Fruit fly (Drosophila melanogaster) ovary, adult (tissue): ENCODE results near the gene Glyat.

ENCODE experiments used
- CG17801 ChIP-seq: fragments of 200-800 bp; optimal IDR thresholded peaks from 2 replicates; lab custom pipeline; 2019; ENCODE audit warnings: missing biosample characterization, mild to moderate bottlenecking, missing genetic modification characterization, moderate library complexity; ENCODE audit not compliant: partially characterized antibody

Glyat gene

DNA sequence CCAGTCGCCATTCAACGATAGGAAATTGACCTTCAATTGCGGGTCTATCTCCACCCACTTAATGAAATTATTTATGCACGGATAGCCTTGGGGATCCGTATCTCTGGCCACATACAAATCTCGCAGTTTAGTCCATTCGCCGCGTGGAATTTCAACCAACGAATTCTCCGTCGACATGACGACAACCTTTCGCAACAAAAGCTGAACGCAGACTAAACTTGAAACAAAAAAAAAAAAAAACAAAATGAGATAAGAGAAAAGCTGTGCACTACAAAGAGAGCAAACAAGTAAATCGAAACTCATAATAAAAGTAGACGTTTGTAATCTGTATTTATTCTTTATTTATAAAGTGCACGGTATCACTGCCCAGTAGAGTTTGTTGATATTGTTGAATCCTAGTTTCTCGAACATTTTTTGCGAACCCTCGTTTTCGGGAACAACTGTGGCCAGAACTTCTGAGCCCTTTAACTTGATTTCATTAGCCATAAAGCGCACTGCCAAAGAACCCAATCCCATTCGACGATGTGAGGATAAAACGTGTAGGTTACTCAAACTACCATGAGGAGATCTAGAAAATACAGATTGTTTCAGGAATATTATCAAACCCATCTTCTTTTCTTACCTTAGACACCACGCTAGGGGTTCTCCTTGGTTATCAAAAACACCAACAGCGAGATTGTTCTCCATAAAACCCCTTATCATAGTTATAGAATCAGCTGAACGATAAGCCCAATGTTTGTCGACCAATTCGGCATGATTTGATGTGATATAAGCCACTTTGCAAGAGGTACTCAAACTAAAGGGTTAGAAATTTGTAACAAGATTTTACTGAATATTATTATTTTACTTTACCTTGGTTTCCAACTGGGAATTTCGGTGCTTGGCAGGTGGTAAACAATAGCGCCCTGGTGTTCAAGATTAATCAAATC, 905 bp downstream of the Glyat start, which contains the start of gene CG12560:
CG12560 (minus strand) TSS at position 195 of the 929 bp plus-strand sequence.
- TF ChIP-seq CG17801 (GFP tag; lab: Kevin White, UChicago), result no peak

DNA sequence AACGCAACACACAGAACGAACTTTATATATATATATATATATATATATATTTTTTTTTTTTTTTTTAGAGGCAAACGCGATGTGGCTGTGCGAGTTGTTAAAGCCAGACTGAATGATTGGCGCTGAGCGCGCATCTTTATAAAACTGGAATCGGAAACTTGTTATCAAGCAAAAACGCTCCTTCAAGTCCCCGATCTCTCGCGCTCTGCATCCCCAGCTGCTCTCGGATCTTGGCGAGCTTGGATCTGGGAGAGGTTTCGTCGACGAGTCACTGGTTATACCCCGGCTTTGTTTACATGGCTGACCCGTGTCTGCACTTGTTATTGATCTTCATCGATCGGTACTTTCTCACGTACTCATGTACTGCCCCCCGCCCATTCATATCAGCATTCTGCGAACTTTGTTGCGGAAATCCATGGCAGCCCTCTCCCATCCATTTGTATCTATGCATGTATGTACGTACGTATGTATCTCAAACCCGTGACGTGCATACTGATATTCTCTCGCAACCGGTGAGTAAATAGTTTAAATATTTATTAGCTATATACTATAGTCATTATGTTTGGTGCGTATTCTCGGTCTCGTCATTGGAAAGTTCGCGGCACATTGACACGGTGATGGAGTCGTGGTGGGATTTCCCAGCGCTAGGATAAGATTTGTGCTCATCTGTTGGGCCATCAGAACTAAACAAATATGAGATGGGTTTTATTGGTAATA, 3.1 kb downstream of the Glyat start, which contains the start of gene Spn28Dc:
Spn28Dc (minus strand) TSS at position 51 of the 717 bp plus-strand sequence.
- TF ChIP-seq CG17801 (GFP tag; lab: Kevin White, UChicago), result no peak

DNA sequence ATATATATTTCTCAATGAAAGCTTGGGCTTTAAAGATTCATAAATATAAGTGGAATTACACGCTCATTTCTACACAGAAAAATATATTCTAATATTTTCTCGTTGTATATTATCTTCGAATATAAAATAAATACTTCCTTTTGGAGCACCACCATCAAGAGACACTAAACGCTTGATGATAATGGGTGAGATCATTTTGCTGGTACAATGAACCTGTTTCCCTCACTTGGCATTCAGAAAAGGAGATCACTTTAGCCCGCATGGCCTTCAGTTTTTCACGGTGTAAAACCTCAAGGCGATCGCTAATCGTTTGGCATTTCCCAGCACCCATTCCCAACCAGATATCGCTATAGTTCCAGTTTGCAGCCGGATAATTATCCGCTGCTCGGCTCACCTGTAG, 4.4 kb downstream of the Glyat start:
- TF ChIP-seq CG17801 (GFP tag; lab: Kevin White, UChicago), result no peak

DNA sequence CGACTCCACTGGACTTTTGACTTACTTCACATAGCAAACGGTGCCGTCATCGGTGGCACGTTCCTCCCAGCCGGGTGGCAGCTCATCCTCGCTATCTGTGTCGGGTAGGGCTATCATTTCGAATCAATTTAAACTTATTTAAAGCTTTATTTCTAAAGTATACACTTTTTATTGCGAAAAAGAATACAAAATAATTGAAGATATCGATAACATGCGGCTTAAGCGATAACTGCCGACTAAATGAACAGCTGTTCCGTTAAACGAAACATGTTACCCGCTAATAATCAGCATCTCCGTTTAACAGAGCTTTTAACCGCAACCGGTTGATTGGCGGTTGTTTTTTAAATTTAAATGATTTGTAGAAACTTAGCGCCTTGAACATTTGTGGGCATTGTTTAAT, 6.4 kb downstream of the Glyat start, which contains the start of gene Wwox:
Wwox (minus strand) TSS at position 215 of the 400 bp plus-strand sequence.
- TF ChIP-seq CG17801 (GFP tag; lab: Kevin White, UChicago), result no peak

DNA sequence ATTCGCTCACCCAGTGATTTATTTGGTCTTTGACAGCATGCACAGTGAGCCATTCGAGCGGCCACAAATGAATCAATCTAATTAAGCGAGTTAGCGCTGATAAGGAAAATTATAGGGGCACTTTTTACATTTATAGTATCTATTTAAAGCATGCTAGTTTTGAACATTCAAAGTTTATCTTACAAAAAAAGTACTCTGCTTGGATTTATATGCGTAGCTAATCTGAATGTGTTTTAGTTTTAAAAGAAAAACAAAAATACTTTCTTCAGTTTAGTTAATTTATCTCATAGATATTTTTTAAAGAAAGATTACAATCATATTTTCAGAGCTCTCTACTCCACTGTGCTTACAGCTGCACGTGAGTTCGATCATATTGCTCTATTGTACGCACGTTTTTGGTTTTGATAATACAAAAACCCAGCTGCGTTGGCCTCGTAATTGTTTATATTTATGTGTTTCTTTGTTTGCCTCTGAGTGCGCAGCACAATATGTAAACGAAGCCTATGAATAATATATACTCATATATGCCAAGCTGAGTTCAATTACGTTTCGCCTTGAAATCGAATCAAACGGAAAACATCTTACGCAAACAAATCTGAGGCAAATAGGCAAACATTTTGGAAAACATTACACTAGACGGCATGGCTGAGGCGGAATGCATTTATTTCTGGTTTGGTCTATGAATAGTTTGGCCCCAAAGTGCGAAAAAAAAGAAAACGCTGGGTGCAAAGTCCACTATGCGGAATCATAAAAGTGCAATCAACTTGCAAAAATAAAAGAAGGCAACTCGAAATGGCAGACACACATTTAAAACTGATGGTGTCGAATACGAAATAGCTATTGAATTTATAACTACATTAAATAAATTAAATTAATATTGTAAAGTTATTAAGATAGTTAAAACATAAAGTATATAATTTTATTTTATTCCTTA, 8.5 kb downstream of the Glyat start:
- TF ChIP-seq CG17801 (GFP tag; lab: Kevin White, UChicago), result peak; percentile 32

DNA sequence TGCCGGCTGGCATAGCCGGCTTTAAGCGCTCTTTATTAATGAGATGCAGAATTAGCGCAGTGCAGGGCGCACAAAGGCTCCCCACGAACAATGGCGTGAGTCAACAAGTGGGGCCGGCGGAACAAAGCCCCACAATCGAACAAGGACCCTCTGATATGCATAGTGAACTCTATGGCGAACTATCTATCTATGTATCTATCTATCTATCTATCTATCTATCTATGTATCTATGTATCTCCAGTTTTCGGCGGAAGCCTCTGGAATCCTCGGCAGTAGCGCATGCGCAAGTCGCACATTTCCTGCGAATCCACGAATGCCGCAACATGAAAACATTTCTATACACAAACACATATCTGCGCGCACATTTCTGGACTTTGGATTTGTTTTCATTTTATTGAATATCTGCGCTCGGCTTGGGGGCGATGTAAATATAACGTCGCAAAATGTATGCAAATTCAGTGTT, 9.8 kb downstream of the Glyat start:
- TF ChIP-seq CG17801 (GFP tag; lab: Kevin White, UChicago), result no peak

DNA sequence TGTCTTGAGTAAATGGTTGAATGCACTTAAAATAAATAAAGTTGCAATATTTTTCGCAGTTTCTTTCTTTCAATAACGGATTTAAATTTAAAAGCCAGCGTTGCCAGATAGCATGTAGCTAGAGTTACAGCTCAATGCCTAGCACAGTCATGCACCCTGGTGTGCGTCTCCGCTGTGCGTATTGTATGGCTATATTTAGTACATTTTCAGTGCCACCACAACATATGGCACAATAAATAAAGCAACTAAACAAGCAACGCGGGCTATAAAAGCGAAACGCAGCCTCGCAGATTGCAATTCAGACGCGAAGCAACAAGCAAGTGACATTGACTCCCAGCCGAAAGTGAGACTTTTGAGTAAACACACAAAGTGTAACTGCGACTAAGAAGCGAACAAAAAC, 11.8 kb downstream of the Glyat start, which contains the start of gene Sirup:
Sirup (plus strand) TSS at position 215 of the 400 bp plus-strand sequence.
- TF ChIP-seq CG17801 (GFP tag; lab: Kevin White, UChicago), result no peak

DNA sequence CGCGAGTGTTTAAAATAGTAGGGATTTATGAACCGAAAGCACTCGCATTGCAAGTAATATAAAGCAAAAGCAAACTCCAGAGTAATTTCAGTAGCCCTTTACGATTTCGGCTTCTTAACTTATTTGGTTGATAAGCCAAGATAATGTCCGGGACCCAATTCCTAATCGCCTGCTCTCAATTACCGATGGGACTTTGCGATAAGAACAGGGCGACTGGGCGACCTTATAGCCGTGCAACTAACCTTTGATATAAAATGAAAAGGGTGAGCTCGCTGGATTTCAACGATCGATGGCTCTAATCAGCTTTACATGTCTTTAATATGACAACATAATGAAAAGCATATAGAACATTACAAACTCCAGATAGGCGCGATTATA, 12.4 kb downstream of the Glyat start, which contains the start of gene CG7227:
CG7227 (minus strand) TSS at position 72 of the 378 bp plus-strand sequence.
- TF ChIP-seq CG17801 (GFP tag; lab: Kevin White, UChicago), result no peak

DNA sequence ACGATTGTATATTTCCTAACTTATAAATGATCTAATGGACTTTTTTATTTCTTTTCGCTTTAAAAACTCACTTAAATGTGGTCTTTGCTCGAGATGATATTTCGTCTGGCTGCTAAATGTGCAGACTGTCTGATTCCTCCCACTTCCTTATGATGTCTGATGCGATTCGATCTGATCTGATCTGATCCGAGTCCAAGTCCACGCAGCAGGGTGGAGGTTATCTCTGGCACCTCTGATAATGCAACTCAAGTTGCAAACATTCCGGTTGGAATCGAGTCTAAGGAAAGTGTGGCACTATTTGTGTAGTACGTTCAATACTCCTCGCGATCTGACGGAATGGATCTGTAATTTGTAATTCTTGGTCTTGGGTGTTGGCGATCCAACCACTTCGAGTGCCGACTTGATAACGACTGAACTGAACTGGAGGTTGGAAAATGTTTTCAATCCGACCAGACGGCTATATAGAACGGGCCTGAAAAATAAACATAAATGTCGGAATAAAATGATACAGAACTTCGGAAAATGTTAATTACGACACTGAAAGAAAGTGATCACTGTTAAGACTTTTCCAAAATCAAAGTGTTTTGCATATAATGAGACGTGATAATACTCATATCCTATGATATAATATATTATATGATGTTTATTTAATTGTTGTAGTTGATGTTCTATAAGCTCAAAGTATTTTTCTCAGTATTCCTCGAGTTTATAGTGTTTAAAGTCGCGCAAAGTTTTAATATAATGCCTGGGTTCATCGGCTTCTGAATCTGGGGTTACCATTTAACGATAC, 13.0 kb downstream of the Glyat start:
- no peak for TF ChIP-seq CG17801 (GFP tag; lab: Kevin White, UChicago)

DNA sequence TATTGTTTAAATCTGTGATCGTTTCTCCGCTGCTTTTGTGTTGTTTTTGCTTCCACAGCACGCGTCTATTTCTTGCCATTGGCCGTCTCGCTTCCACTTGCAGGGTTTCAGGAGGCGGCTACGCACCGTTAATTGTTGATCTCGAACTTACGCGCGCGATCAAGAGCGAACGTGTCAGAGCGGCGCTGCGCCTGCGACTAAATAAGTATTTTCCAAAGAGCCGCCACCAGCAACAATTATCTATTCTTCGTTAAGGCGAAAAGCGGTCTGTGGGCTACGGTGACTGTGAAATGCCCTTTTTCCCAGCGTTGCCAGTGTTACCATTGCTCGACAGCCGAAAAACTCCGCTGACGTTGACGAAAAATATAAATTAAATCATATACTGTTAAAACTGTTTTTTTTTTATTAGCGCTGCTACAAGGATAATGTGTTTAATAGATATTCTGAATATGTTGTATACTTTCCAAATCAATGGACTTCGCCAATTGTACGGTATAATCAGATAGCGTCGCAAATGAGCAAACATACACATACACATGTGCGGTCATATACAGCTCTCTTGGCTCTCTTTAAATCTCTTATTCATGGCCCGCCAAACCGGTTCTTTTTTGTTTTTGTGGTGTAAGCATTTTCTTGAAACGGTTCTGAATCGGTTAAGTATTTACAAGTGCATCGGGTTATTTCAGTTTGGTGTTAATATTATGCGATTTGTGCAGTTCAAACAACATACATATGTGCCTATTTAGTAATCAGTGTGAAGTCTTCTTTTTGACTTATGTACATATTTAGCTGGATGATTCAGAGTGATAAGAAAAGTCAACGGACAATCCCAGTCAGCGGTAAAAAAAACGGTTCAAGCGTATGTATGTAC, 16.2 kb downstream of the Glyat start, which contains the start of gene pes:
pes (minus strand) TSS at position 201 of the 871 bp plus-strand sequence.
- TF ChIP-seq CG17801 (GFP tag; lab: Kevin White, UChicago), result peak; percentile 83

DNA sequence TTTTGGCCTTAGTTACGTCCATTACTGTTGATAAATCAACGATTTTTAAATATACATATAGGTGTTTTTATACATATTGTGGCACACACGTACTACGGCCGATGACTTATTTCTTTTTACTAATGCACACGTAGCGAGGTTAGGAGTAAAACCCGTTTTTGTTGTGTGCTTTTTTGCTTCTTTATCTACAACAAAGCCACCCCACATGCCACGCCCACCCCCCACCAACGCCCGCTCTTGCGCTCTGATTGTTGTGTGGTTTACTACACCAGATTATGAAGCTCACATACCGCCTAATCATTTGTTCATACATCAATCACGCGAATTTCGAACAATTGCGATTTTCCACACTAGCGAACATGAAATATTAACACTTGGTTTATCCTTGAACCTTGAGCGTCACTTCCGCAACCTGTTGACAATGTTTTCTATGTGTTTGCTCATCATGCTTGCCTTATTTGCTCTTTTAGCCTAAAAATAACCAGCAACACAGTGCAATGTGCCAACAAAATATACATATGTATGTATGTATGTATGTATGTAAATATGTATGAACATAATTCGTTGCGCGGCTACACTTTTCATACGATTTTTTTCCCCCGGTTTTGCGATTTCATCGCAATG, 17.3 kb downstream of the Glyat start:
- TF ChIP-seq CG17801 (GFP tag; lab: Kevin White, UChicago), result no peak

DNA sequence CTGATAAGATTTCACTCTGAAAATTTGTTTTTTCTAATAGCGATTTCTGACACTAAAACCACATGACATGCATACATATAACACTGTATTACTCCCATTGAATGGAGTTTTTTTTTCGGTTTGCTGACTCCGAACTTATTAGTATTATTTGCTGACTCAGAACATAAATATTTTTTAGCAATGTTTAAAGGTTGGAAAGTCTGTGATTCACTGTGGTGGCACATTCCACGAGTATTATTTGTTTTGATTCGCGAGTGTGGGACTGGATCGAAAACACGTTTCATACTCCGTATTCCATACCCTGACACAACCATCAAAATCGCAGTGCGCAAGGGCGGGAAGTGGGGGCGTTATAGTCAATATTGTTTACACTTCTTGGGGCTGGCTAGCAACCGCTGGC, 17.8 kb downstream of the Glyat start:
- TF ChIP-seq CG17801 (GFP tag; lab: Kevin White, UChicago), result no peak
